Fruit fly (Drosophila melanogaster) whole organism, embryonic: ENCODE data around the gene RluA-1.

Experiments used
- Atf-2 ChIP-seq: fragments of 200-800 bp; sonication (Bioruptor generic); optimal IDR thresholded peaks from 2 replicates; lab custom pipeline; 2016; ENCODE audit warnings: missing biosample characterization, missing genetic modification characterization
- BEAF-32 ChIP-seq: fragments of 200-800 bp; sonication (Bioruptor generic); optimal IDR thresholded peaks from 3 replicates; lab custom pipeline; 2017; ENCODE audit warnings: missing biosample characterization, missing genetic modification characterization, mild to moderate bottlenecking, moderate library complexity, missing genetic modification reagents
- CG10366 ChIP-seq: fragments of 200-800 bp; sonication (Bioruptor generic); IDR thresholded peaks from 2 replicates; pipeline ENCODE4 v1.3.6; 2022; ENCODE audit warnings: missing biosample characterization, missing genetic modification characterization
- CG11504 ChIP-seq: fragments of 200-800 bp; sonication (Bioruptor generic); optimal IDR thresholded peaks from 3 replicates; lab custom pipeline; 2019; ENCODE audit warnings: missing biosample characterization, mild to moderate bottlenecking, missing genetic modification characterization, moderate library complexity
- CG12659 ChIP-seq: fragments of 200-800 bp; sonication (Bioruptor generic); optimal IDR thresholded peaks from 3 replicates; lab custom pipeline; 2017; ENCODE audit warnings: mild to moderate bottlenecking, missing biosample characterization, missing genetic modification reagents, missing genetic modification characterization
- CG13287 ChIP-seq: fragments of 200-800 bp; sonication (Bioruptor generic); IDR thresholded peaks from 2 replicates; pipeline ENCODE4 v1.3.6; 2022; ENCODE audit warnings: missing biosample characterization, missing genetic modification characterization; ENCODE audit not compliant: partially characterized antibody
- CG13624 ChIP-seq: fragments of 200-800 bp; sonication (Bioruptor generic); optimal IDR thresholded peaks from 2 replicates; lab custom pipeline; 2016; ENCODE audit warnings: missing biosample characterization, missing genetic modification characterization
- CG14441 ChIP-seq: fragments of 200-800 bp; sonication (Bioruptor generic); IDR thresholded peaks from 2 replicates; pipeline ENCODE4 v1.3.6; 2022; ENCODE audit warnings: missing biosample characterization, missing genetic modification characterization
- CG15514 ChIP-seq: fragments of 200-800 bp; sonication (Bioruptor generic); optimal IDR thresholded peaks from 3 replicates; lab custom pipeline; 2017; ENCODE audit warnings: missing biosample characterization, missing genetic modification characterization, mild to moderate bottlenecking, moderate library complexity, missing genetic modification reagents
- CG15601 ChIP-seq: fragments of 200-800 bp; sonication (Bioruptor generic); optimal IDR thresholded peaks from 3 replicates; lab custom pipeline; 2019; ENCODE audit warnings: missing biosample characterization, mild to moderate bottlenecking, missing genetic modification characterization, moderate library complexity
- CG1603 ChIP-seq: fragments of 200-800 bp; sonication (Bioruptor generic); optimal IDR thresholded peaks from 2 replicates; lab custom pipeline; 2019; ENCODE audit warnings: missing biosample characterization, mild to moderate bottlenecking, missing genetic modification characterization, moderate library complexity
- CG17359 ChIP-seq: fragments of 200-800 bp; sonication (Bioruptor generic); optimal IDR thresholded peaks from 3 replicates; lab custom pipeline; 2018; ENCODE audit warnings: missing biosample characterization, mild to moderate bottlenecking, missing genetic modification characterization, moderate library complexity
- CG2116 ChIP-seq: fragments of 200-800 bp; sonication (Bioruptor generic); optimal IDR thresholded peaks from 3 replicates; lab custom pipeline; 2018; ENCODE audit warnings: missing biosample characterization, mild to moderate bottlenecking, missing genetic modification characterization
- CG2129 ChIP-seq: fragments of 200-800 bp; sonication (Bioruptor generic); IDR thresholded peaks from 2 replicates; pipeline ENCODE4 v1.3.6; 2022; ENCODE audit warnings: missing biosample characterization, missing genetic modification characterization; ENCODE audit not compliant: partially characterized antibody
- CG30020 ChIP-seq: fragments of 200-800 bp; optimal IDR thresholded peaks from 2 replicates; lab custom pipeline; 2019; ENCODE audit warnings: missing biosample characterization, mild to moderate bottlenecking, missing genetic modification characterization, moderate library complexity
- CG4820 ChIP-seq: fragments of 200-800 bp; sonication (Bioruptor generic); optimal IDR thresholded peaks from 3 replicates; lab custom pipeline; 2016; ENCODE audit warnings: missing biosample characterization, missing genetic modification characterization
- CG6791 ChIP-seq: fragments of 200-800 bp; sonication (Bioruptor generic); IDR thresholded peaks from 3 replicates; pipeline ENCODE4 v1.3.6; 2022; ENCODE audit warnings: missing biosample characterization, missing genetic modification characterization; ENCODE audit not compliant: partially characterized antibody
- CG9932 ChIP-seq: fragments of 200-800 bp; sonication (Bioruptor generic); IDR thresholded peaks from 2 replicates; pipeline ENCODE4 v1.3.6; 2022; ENCODE audit warnings: missing biosample characterization, missing genetic modification characterization
- Hand ChIP-seq: fragments of 200-800 bp; sonication (Bioruptor generic); optimal IDR thresholded peaks from 2 replicates; lab custom pipeline; 2017; ENCODE audit warnings: mild to moderate bottlenecking, missing biosample characterization, missing genetic modification reagents, missing genetic modification characterization
- HmgD ChIP-seq: fragments of 200-800 bp; sonication (Bioruptor generic); optimal IDR thresholded peaks from 3 replicates; lab custom pipeline; 2016; ENCODE audit warnings: missing biosample characterization, missing genetic modification characterization
- Hr51 ChIP-seq, 2 experiments: fragments of 200-800 bp; sonication (Bioruptor generic); optimal IDR thresholded peaks; 2 replicates in 1 of 2; 3 replicates in 1 of 2; lab custom pipeline; 2016 to 2018; ENCODE audit warnings: missing biosample characterization in 2 of 2, missing genetic modification characterization in 2 of 2, mild to moderate bottlenecking in 1 of 2, moderate library complexity in 1 of 2
- Lhr ChIP-seq: fragments of 200-800 bp; sonication (Bioruptor generic); optimal IDR thresholded peaks from 3 replicates; lab custom pipeline; 2017; ENCODE audit warnings: mild to moderate bottlenecking, missing biosample characterization, missing genetic modification reagents, missing genetic modification characterization
- MBD-R2 ChIP-seq: fragments of 200-800 bp; sonication (Bioruptor generic); IDR thresholded peaks from 2 replicates; pipeline ENCODE4 v1.3.6; 2022; ENCODE audit warnings: missing biosample characterization, missing genetic modification characterization
- Med ChIP-seq: fragments of 200-800 bp; sonication (Bioruptor generic); peaks from one replicate; lab custom pipeline; 2016; ENCODE audit warnings: missing biosample characterization, missing genetic modification characterization, mild to moderate bottlenecking, inconsistent platforms, moderate library complexity
- Myb ChIP-seq: fragments of 200-800 bp; sonication (Bioruptor generic); optimal IDR thresholded peaks from 2 replicates; lab custom pipeline; 2016; ENCODE audit warnings: missing biosample characterization, missing genetic modification characterization
- Ravus ChIP-seq: fragments of 200-800 bp; sonication (Bioruptor generic); IDR thresholded peaks from 2 replicates; pipeline ENCODE4 v1.3.6; 2022; ENCODE audit warnings: missing biosample characterization, missing genetic modification characterization
- Scr ChIP-seq: fragments of 200-800 bp; sonication (Bioruptor generic); IDR thresholded peaks from 2 replicates; pipeline ENCODE4 v1.3.6; 2022; ENCODE audit warnings: missing biosample characterization, missing genetic modification characterization; ENCODE audit not compliant: partially characterized antibody
- Side ChIP-seq: fragments of 200-800 bp; sonication (Bioruptor generic); optimal IDR thresholded peaks from 2 replicates; lab custom pipeline; 2016; ENCODE audit warnings: missing biosample characterization, missing genetic modification characterization
- Sry-β ChIP-seq: fragments of 200-800 bp; sonication (Bioruptor generic); optimal IDR thresholded peaks from 2 replicates; lab custom pipeline; 2018; ENCODE audit warnings: missing biosample characterization, mild to moderate bottlenecking, missing genetic modification characterization, moderate library complexity
- ara ChIP-seq: fragments of 200-800 bp; sonication (Bioruptor generic); IDR thresholded peaks from 2 replicates; pipeline ENCODE4 v1.3.6; 2022; ENCODE audit warnings: missing biosample characterization, missing genetic modification characterization
- cas ChIP-seq: fragments of 200-800 bp; sonication (Bioruptor generic); IDR thresholded peaks from 2 replicates; pipeline ENCODE4 v1.3.6; 2022; ENCODE audit warnings: missing biosample characterization, missing genetic modification characterization
- cato ChIP-seq: fragments of 200-800 bp; sonication (Bioruptor generic); optimal IDR thresholded peaks from 2 replicates; lab custom pipeline; 2016; ENCODE audit warnings: missing biosample characterization, missing genetic modification characterization, borderline replicate concordance
- chinmo ChIP-seq: fragments of 200-800 bp; sonication (Bioruptor generic); IDR thresholded peaks from 4 replicates; pipeline ENCODE4 v1.3.6; 2022; ENCODE audit warnings: missing biosample characterization, missing genetic modification characterization; ENCODE audit not compliant: partially characterized antibody
- chn ChIP-seq: fragments of 200-800 bp; sonication (Bioruptor generic); optimal IDR thresholded peaks from 2 replicates; lab custom pipeline; 2016; ENCODE audit warnings: missing biosample characterization, missing genetic modification characterization
- crol ChIP-seq: fragments of 200-800 bp; sonication (Bioruptor generic); IDR thresholded peaks from 2 replicates; pipeline ENCODE4 v1.3.6; 2022; ENCODE audit warnings: missing biosample characterization, missing genetic modification characterization
- en ChIP-seq: fragments of 200-800 bp; sonication (Bioruptor generic); optimal IDR thresholded peaks from 2 replicates; lab custom pipeline; 2016; ENCODE audit warnings: missing biosample characterization, missing genetic modification characterization
- ewg ChIP-seq: fragments of 200-800 bp; sonication (Bioruptor generic); optimal IDR thresholded peaks from 3 replicates; lab custom pipeline; 2017; ENCODE audit warnings: mild to moderate bottlenecking, missing biosample characterization, missing genetic modification reagents, missing genetic modification characterization
- fd102C ChIP-seq: fragments of 200-800 bp; sonication (Bioruptor generic); optimal IDR thresholded peaks from 2 replicates; lab custom pipeline; 2018; ENCODE audit warnings: missing biosample characterization, mild to moderate bottlenecking, missing genetic modification characterization, moderate library complexity
- hb ChIP-seq: fragments of 200-800 bp; sonication (Bioruptor generic); IDR thresholded peaks from 3 replicates; pipeline ENCODE4 v1.3.6; 2022; ENCODE audit warnings: missing biosample characterization, missing genetic modification characterization; ENCODE audit not compliant: partially characterized antibody
- her ChIP-seq: fragments of 200-800 bp; sonication (Bioruptor generic); optimal IDR thresholded peaks from 2 replicates; lab custom pipeline; 2016; ENCODE audit warnings: missing biosample characterization, missing genetic modification characterization
- jumu ChIP-seq: fragments of 200-800 bp; sonication (Bioruptor generic); optimal IDR thresholded peaks from 3 replicates; lab custom pipeline; 2016; ENCODE audit warnings: missing biosample characterization, missing genetic modification characterization
- kni ChIP-seq: fragments of 200-800 bp; sonication (Bioruptor generic); optimal IDR thresholded peaks from 3 replicates; lab custom pipeline; 2017; ENCODE audit warnings: mild to moderate bottlenecking, missing biosample characterization, missing genetic modification reagents, missing genetic modification characterization
- knrl ChIP-seq: fragments of 200-800 bp; sonication (Bioruptor generic); IDR thresholded peaks from 3 replicates; pipeline ENCODE4 v1.3.6; 2022; ENCODE audit warnings: missing biosample characterization, missing genetic modification characterization; ENCODE audit not compliant: partially characterized antibody
- lmd ChIP-seq: fragments of 200-800 bp; sonication (Bioruptor generic); IDR thresholded peaks from 2 replicates; pipeline ENCODE4 v1.3.6; 2022; ENCODE audit warnings: missing biosample characterization, missing genetic modification characterization
- pzg ChIP-seq: fragments of 200-800 bp; sonication (Bioruptor generic); optimal IDR thresholded peaks from 3 replicates; lab custom pipeline; 2018; ENCODE audit warnings: missing biosample characterization, mild to moderate bottlenecking, missing genetic modification characterization, moderate library complexity
- shn ChIP-seq: fragments of 200-800 bp; sonication (Bioruptor generic); optimal IDR thresholded peaks from 3 replicates; lab custom pipeline; 2016; ENCODE audit warnings: missing biosample characterization, missing genetic modification characterization
- sima ChIP-seq: fragments of 200-800 bp; sonication (Bioruptor generic); optimal IDR thresholded peaks from 2 replicates; lab custom pipeline; 2016; ENCODE audit warnings: missing biosample characterization, missing genetic modification characterization
- stwl ChIP-seq: fragments of 200-800 bp; sonication (Bioruptor generic); optimal IDR thresholded peaks from 3 replicates; lab custom pipeline; 2018; ENCODE audit warnings: missing biosample characterization, mild to moderate bottlenecking, missing genetic modification characterization, moderate library complexity
- vvl ChIP-seq: fragments of 200-800 bp; sonication (Bioruptor generic); IDR thresholded peaks from 2 replicates; pipeline ENCODE4 v1.3.6; 2022; ENCODE audit warnings: missing biosample characterization, missing genetic modification characterization
- zf30C ChIP-seq: fragments of 200-800 bp; sonication (Bioruptor generic); optimal IDR thresholded peaks from 3 replicates; lab custom pipeline; 2018; ENCODE audit warnings: missing biosample characterization, mild to moderate bottlenecking, missing genetic modification characterization

RluA-1 gene

DNA sequence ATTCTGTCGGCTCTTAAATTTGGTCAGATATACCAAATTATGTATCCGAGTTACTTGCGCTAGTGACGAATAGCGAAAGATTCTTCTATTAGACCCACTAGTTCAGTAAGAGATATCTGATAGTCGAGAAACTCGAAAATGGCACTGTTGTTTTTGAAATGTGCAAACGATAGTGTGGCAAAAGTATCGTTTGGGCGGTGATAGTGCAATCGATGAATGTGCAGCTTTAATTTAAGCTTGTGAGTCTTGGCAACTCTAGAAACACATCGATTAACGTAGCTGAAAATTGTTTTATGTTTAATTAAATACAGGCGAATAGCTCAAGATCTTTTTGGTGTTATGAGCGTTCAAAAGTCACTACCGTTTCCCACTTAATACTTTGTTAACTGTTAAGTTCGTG lies 36.8 kb downstream of the RluA-1 start, which contains the start of gene STUB1 (continued):
- no peak for TF ChIP-seq CG17359
- TF ChIP-seq Atf-2 (GFP tag; lab: Kevin White, UChicago) = no peak
- TF ChIP-seq her (GFP tag; lab: Kevin White, UChicago) = peak; percentile 36
- TF ChIP-seq en (GFP tag; lab: Kevin White, UChicago) = no peak
- TF ChIP-seq Lhr (GFP tag; lab: Kevin White, UChicago) = no peak
- TF ChIP-seq Hand = no peak
- peak; percentile 99 for TF ChIP-seq CG13287 (GFP tag; lab: Robert Waterston, UW)
- no peak; the same call in 1 of the 2 replicates for TF ChIP-seq CG9932
- no peak for TF ChIP-seq cato (GFP tag; lab: Kevin White, UChicago)
- no peak for TF ChIP-seq sima (GFP tag; lab: Kevin White, UChicago)
- peak; percentile 67 for TF ChIP-seq CG15514 (GFP tag; lab: Kevin White, UChicago)
- TF ChIP-seq BEAF-32 (GFP tag; lab: Kevin White, UChicago) = peak; percentile 94
- TF ChIP-seq MBD-R2 (GFP tag; lab: Robert Waterston, UW) = peak; percentile 91
- peak; percentile 29 for TF ChIP-seq HmgD (GFP tag; lab: Kevin White, UChicago)
- no peak for TF ChIP-seq CG14441 (GFP tag; lab: Robert Waterston, UW)
- no peak for TF ChIP-seq kni (GFP tag; lab: Kevin White, UChicago)
- no peak for TF ChIP-seq CG15601 (tag; lab: Kevin White, UChicago)
- peak; percentile 48 for TF ChIP-seq CG2129
- TF ChIP-seq stwl (tag; lab: Kevin White, UChicago) = peak; percentile 53
- no peak for TF ChIP-seq jumu (GFP tag; lab: Kevin White, UChicago)
- peak; percentile 99 for TF ChIP-seq CG6791 (GFP tag; lab: Robert Waterston, UW)
- peak; percentile 66 for TF ChIP-seq CG12659 (GFP tag; lab: Kevin White, UChicago)
- no peak for TF ChIP-seq zf30C
- TF ChIP-seq CG13624 = peak; percentile 52
- TF ChIP-seq fd102C = no peak
- TF ChIP-seq CG10366 (GFP tag; lab: Robert Waterston, UW) = no peak
- TF ChIP-seq Med (GFP tag; lab: Kevin White, UChicago) = peak; percentile 80
- peak; percentile 90 for TF ChIP-seq pzg (GFP tag; lab: Kevin White, UChicago)
- TF ChIP-seq Scr = peak; percentile 96
- TF ChIP-seq Ravus (GFP tag; lab: Robert Waterston, UW) = no peak
- TF ChIP-seq ara = no peak
- no peak for TF ChIP-seq Sry-β
- no peak for TF ChIP-seq lmd (GFP tag; lab: Robert Waterston, UW)
- TF ChIP-seq CG30020 = peak; percentile 62
- TF ChIP-seq ewg = peak; percentile 2
- TF ChIP-seq chn = peak; percentile 15
- TF ChIP-seq knrl (GFP tag; lab: Robert Waterston, UW) = peak; percentile 97
- peak; percentile 69 for TF ChIP-seq vvl (GFP tag; lab: Robert Waterston, UW)
- TF ChIP-seq Hr51 (GFP tag; optimal IDR thresholded peaks at IDR 0.05; lab: Kevin White, UChicago) = no peak
- no peak for TF ChIP-seq CG4820 (GFP tag; lab: Kevin White, UChicago)
- TF ChIP-seq cas (GFP tag; lab: Robert Waterston, UW) = no peak
- TF ChIP-seq crol = no peak
- no peak for TF ChIP-seq CG11504
- peak; percentile 81 for TF ChIP-seq Myb (GFP tag; lab: Kevin White, UChicago)
- peak; percentile 4 for TF ChIP-seq Side (GFP tag; lab: Kevin White, UChicago)
- TF ChIP-seq chinmo (GFP tag; lab: Robert Waterston, UW) = peak; percentile 99
- peak; percentile 65 for TF ChIP-seq CG2116 (GFP tag; lab: Kevin White, UChicago)
- TF ChIP-seq hb (GFP tag; lab: Robert Waterston, UW) = peak; percentile 99
- peak; percentile 88 for TF ChIP-seq CG1603
- TF ChIP-seq shn (GFP tag; lab: Kevin White, UChicago) = no peak
